Worm (Caenorhabditis elegans) whole organism, L4 larva: ENCODE results near the gene T23F6.2.
A peak's percentile ranks its signal among the peaks of the same experiment; 100 is the strongest.

Experiments used
- T26A8.4 ChIP-seq: fragments of 200-800 bp; sonication (Bioruptor generic); IDR thresholded peaks from 2 replicates; pipeline ENCODE4 v1.3.6; 2022; ENCODE audit warnings: missing genetic modification characterization, missing compliant biosample characterization
- fos-1 ChIP-seq: fragments of 150-350 bp; optimal IDR thresholded peaks from 2 replicates; lab custom pipeline; 2014; ENCODE audit warnings: missing biosample characterization, missing genetic modification characterization
- hif-1 ChIP-seq, 2 experiments: sonication (generic microtip); optimal IDR thresholded peaks; 2 replicates each; lab custom pipeline; 2016 to 2017; ENCODE audit warnings: missing compliant biosample characterization in 2 of 2, missing genetic modification characterization in 2 of 2, missing genetic modification reagents in 2 of 2, missing genotype in 2 of 2, mild to moderate bottlenecking in 1 of 2
- lin-15B ChIP-seq: fragments of 150-350 bp; sonication (generic microtip); optimal IDR thresholded peaks from 3 replicates; lab custom pipeline; 2014; ENCODE audit warnings: missing biosample characterization, missing genetic modification characterization
- lir-3 ChIP-seq: sonication (generic microtip); optimal IDR thresholded peaks from 2 replicates; lab custom pipeline; 2016; ENCODE audit warnings: mild to moderate bottlenecking, missing genetic modification characterization, missing compliant biosample characterization
- madf-9 ChIP-seq: fragments of 200-800 bp; sonication (Bioruptor generic); conservative IDR thresholded peaks from 2 replicates; pipeline ENCODE4 v1.3.6; 2022; ENCODE audit warnings: missing genetic modification reagents, missing genetic modification characterization, missing compliant biosample characterization
- mxl-2 ChIP-seq: fragments of 200-800 bp; sonication (Bioruptor generic); conservative IDR thresholded peaks from 2 replicates; pipeline ENCODE4 v1.3.6; 2022; ENCODE audit warnings: missing genetic modification reagents, missing genetic modification characterization, missing compliant biosample characterization
- nhr-11 ChIP-seq: fragments of 150-350 bp; optimal IDR thresholded peaks from 2 replicates; lab custom pipeline; 2014; ENCODE audit warnings: missing biosample characterization, missing genetic modification characterization
- pha-4 ChIP-seq, 2 experiments: fragments of 150-350 bp in 1 of 2; fragments of 200-800 bp in 1 of 2; sonication (Bioruptor generic) in 1 of 2; IDR thresholded peaks in 1 of 2; optimal IDR thresholded peaks in 1 of 2; 2 replicates each; pipeline versions ENCODE4 v1.3.6 to Lab custom; 2014 to 2022; ENCODE audit warnings: missing genetic modification characterization in 2 of 2, missing genetic modification reagents in 2 of 2, missing biosample characterization in 1 of 2, missing compliant biosample characterization in 1 of 2
- pqm-1 ChIP-seq: sonication (generic microtip); optimal IDR thresholded peaks from 2 replicates; lab custom pipeline; 2017; ENCODE audit warnings: missing biosample characterization, missing genetic modification characterization

DNA sequence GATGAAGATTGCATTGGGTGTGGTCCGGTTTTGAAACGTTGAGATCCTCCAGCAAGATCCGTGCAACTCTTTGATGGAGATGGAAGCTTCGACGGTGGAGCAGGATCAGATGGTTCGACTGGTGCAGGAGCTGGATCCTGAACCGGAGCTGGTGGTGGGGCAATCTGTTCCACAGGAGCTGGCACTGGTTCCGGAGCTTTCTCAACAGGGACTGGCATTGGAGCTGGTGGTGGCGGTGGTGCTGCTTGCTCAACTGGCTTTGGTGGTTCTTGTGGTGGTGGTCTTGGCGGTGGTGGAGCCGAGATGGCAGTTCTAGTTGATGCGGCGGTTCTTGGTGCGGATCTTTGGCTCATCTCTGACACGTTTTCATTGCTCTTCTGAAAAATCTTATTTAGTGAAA, 22.5 kb downstream of the T23F6.2 start:
- TF ChIP-seq hif-1 (tag; optimal IDR thresholded peaks at IDR 0.05; lab: Kevin White, UChicago): no peak
- no peak for TF ChIP-seq mxl-2 (GFP tag; lab: Robert Waterston, UW)
- no peak for TF ChIP-seq nhr-11 (tag; lab: Kevin White, UChicago)
- no peak for TF ChIP-seq T26A8.4 (GFP tag; lab: Robert Waterston, UW)
- TF ChIP-seq pha-4 (GFP tag; IDR thresholded peaks at IDR 0.05; lab: Robert Waterston, UW): no peak
- TF ChIP-seq pha-4 (tag; optimal IDR thresholded peaks at IDR 0.05; lab: Kevin White, UChicago): no peak
- no peak for TF ChIP-seq fos-1 (tag; lab: Kevin White, UChicago)
- no peak for TF ChIP-seq pqm-1
- no peak for TF ChIP-seq lir-3 (tag; lab: Kevin White, UChicago)
- 0 out of 2 replicates have a peak, but pooled peaks have one; percentile 11 for TF ChIP-seq madf-9 (GFP tag; lab: Robert Waterston, UW)
- no peak for TF ChIP-seq lin-15B (tag; lab: Kevin White, UChicago)
